Worm (Caenorhabditis elegans): ENCODE results near the gene spp-31.

DNA sequence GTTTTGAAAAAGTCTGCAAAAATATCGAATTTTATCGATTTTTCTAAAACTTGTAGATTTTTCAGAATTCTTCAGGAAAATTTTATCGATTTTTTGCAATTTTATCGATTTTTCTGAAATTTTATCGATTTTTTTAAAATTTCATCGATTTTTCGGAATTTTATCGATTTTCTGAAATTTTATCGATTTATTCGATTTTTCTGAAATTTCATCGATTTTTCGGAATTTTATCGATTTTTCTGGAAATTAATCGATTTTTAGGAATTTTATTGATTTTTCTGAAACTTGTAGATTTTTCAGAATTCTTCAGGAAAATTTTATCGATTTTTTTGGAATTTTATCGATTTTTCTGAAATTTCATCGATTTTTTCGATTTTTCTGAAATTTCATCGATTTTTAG, 1.8 kb downstream of the spp-31 start:
- no peak for TF ChIP-seq dao-5 (tag; optimal IDR thresholded peaks at IDR 0.05)
- no peak for TF ChIP-seq him-1 (tag; optimal IDR thresholded peaks at IDR 0.05)

Data from whole organism, L4/young adult.